Worm (Caenorhabditis elegans) whole organism, late embryonic: ENCODE measurements around the gene msp-58.

Experiments used
- mec-3 ChIP-seq: sonication (generic microtip); optimal IDR thresholded peaks from 2 replicates; lab custom pipeline; 2016; ENCODE audit warnings: borderline replicate concordance, missing genetic modification characterization, missing compliant biosample characterization
- nhr-11 ChIP-seq: fragments of 150-350 bp; optimal IDR thresholded peaks from 2 replicates; lab custom pipeline; 2014; ENCODE audit warnings: missing biosample characterization, missing genetic modification characterization
- pha-4 ChIP-seq: fragments of 150-350 bp; optimal IDR thresholded peaks from 2 replicates; lab custom pipeline; 2018; ENCODE audit warnings: missing biosample characterization, missing genetic modification reagents, missing genetic modification characterization
- unc-86 ChIP-seq: sonication (generic microtip); optimal IDR thresholded peaks from 2 replicates; lab custom pipeline; 2016; ENCODE audit warnings: missing genetic modification characterization, missing compliant biosample characterization

- no peak for TF ChIP-seq nhr-11 (tag; lab: Kevin White, UChicago)
- no peak for TF ChIP-seq pha-4 (tag; lab: Kevin White, UChicago)
- TF ChIP-seq unc-86, result no peak
- TF ChIP-seq mec-3 (tag; lab: Kevin White, UChicago), result no peak
These were observed 21.2 kb upstream of the msp-58 start for ce11 chrIV:5287190-5287589.
